Fruit fly (Drosophila melanogaster) whole organism, wandering third instar larva: Measurements from ENCODE around the gene CG18731.
A peak's percentile ranks its signal among the peaks of the same experiment; 100 is the strongest.

Experiments
- Abd-B ChIP-seq: fragments of >200 bp; optimal IDR thresholded peaks from 2 replicates; lab custom pipeline; 2017; ENCODE audit warnings: missing biosample characterization, missing genetic modification characterization
- CG32264 ChIP-seq: fragments of 200-800 bp; sonication (Bioruptor generic); optimal IDR thresholded peaks from 2 replicates; lab custom pipeline; 2016; ENCODE audit warnings: missing biosample characterization, missing genetic modification characterization
- CG9705 ChIP-seq: fragments of 200-800 bp; sonication (Bioruptor generic); optimal IDR thresholded peaks from 2 replicates; lab custom pipeline; 2018; ENCODE audit warnings: missing biosample characterization, mild to moderate bottlenecking, missing genetic modification characterization
- Dif ChIP-seq: fragments of 200-275, 200-300 bp; sonication (Bioruptor generic); optimal IDR thresholded peaks from 2 replicates; lab custom pipeline; 2018; ENCODE audit warnings: missing biosample characterization, missing genetic modification characterization; ENCODE audit not compliant: partially characterized antibody
- GATAd ChIP-seq: sonication (Bioruptor generic); optimal IDR thresholded peaks from 2 replicates; lab custom pipeline; 2016; ENCODE audit warnings: missing biosample characterization, missing genetic modification characterization
- HLH106 ChIP-seq: fragments of 200-800 bp; optimal IDR thresholded peaks from 3 replicates; lab custom pipeline; 2019; ENCODE audit warnings: missing biosample characterization, mild to moderate bottlenecking, missing genetic modification characterization, moderate library complexity
- Hnf4 ChIP-seq: fragments of 200-800 bp; sonication (Bioruptor generic); optimal IDR thresholded peaks from 2 replicates; lab custom pipeline; 2016; ENCODE audit warnings: missing biosample characterization, mild to moderate bottlenecking, missing genetic modification characterization
- Hr78 ChIP-seq: fragments of >200 bp; optimal IDR thresholded peaks from 2 replicates; lab custom pipeline; 2017; ENCODE audit warnings: missing biosample characterization, missing genetic modification characterization
- Hr83 ChIP-seq: fragments of 200-300 bp; sonication (Bioruptor generic); optimal IDR thresholded peaks from 2 replicates; lab custom pipeline; 2016; ENCODE audit warnings: missing biosample characterization, mild to moderate bottlenecking, missing genetic modification characterization, moderate library complexity; ENCODE audit not compliant: poor library complexity, severe bottlenecking
- Mio ChIP-seq: sonication (Bioruptor generic); optimal IDR thresholded peaks from 2 replicates; lab custom pipeline; 2016; ENCODE audit warnings: missing biosample characterization, missing genetic modification characterization
- N ChIP-seq: fragments of >200 bp; optimal IDR thresholded peaks from 2 replicates; lab custom pipeline; 2018; ENCODE audit warnings: missing biosample characterization, missing external identifiers, missing genetic modification characterization
- OdsH ChIP-seq: fragments of 200-800 bp; sonication (Bioruptor generic); optimal IDR thresholded peaks from 2 replicates; lab custom pipeline; 2016; ENCODE audit warnings: missing biosample characterization, mild to moderate bottlenecking, missing genetic modification characterization
- Rel ChIP-seq, 2 experiments: fragments of 200-800 bp; sonication (Bioruptor generic) in 1 of 2; optimal IDR thresholded peaks; 2 replicates in 1 of 2; 3 replicates in 1 of 2; lab custom pipeline; 2016 to 2019; ENCODE audit warnings: mild to moderate bottlenecking in 2 of 2, missing biosample characterization in 2 of 2, missing genetic modification characterization in 2 of 2, moderate library complexity in 1 of 2
- Sp1 ChIP-seq: fragments of 200-800 bp; sonication (Bioruptor generic); optimal IDR thresholded peaks from 3 replicates; lab custom pipeline; 2019; ENCODE audit warnings: missing biosample characterization, mild to moderate bottlenecking, missing genetic modification characterization, moderate library complexity
- br ChIP-seq: fragments of 200-800 bp; sonication (Bioruptor generic); optimal IDR thresholded peaks from 2 replicates; lab custom pipeline; 2016; ENCODE audit warnings: missing biosample characterization, missing genetic modification characterization
- brk ChIP-seq: fragments of 200-800 bp; sonication (Bioruptor generic); optimal IDR thresholded peaks from 2 replicates; lab custom pipeline; 2016; ENCODE audit warnings: missing biosample characterization, mild to moderate bottlenecking, missing genetic modification characterization
- dl ChIP-seq, 2 experiments: fragments of 175-275, 200-275 bp in 1 of 2; fragments of 200-275 bp in 1 of 2; sonication (Bioruptor generic); optimal IDR thresholded peaks; lab custom pipeline; 2018; ENCODE audit warnings: mild to moderate bottlenecking in 2 of 2, missing biosample characterization in 2 of 2, missing genetic modification characterization in 2 of 2, moderate library complexity in 2 of 2; ENCODE audit not compliant: partially characterized antibody in 2 of 2, insufficient read depth in 1 of 2
- dsf ChIP-seq: sonication (Bioruptor generic); optimal IDR thresholded peaks from 2 replicates; lab custom pipeline; 2016; ENCODE audit warnings: missing biosample characterization, missing genetic modification characterization, borderline replicate concordance
- foxo ChIP-seq, 2 experiments: fragments of 200-800 bp; sonication (Bioruptor generic); optimal IDR thresholded peaks; 2 replicates in 1 of 2; 3 replicates in 1 of 2; lab custom pipeline; 2016 to 2017; ENCODE audit warnings: missing biosample characterization in 2 of 2, missing genetic modification characterization in 2 of 2
- fru ChIP-seq: fragments of 200-800 bp; sonication (Bioruptor generic); optimal IDR thresholded peaks from 3 replicates; lab custom pipeline; 2016; ENCODE audit warnings: missing biosample characterization, mild to moderate bottlenecking, missing genetic modification characterization
- h ChIP-seq: fragments of 200-800 bp; sonication (Bioruptor generic); optimal IDR thresholded peaks from 3 replicates; lab custom pipeline; 2016; ENCODE audit warnings: missing biosample characterization, mild to moderate bottlenecking, missing genetic modification characterization
- jim ChIP-seq: fragments of 175-275, 200-325 bp; sonication (Bioruptor generic); optimal IDR thresholded peaks from 2 replicates; lab custom pipeline; 2016; ENCODE audit warnings: missing biosample characterization, mild to moderate bottlenecking, missing genetic modification characterization
- lola ChIP-seq: fragments of >200 bp; optimal IDR thresholded peaks from 2 replicates; lab custom pipeline; 2017; ENCODE audit warnings: missing biosample characterization, missing genetic modification characterization
- psq ChIP-seq: fragments of 200-800 bp; sonication (Bioruptor generic); optimal IDR thresholded peaks from 3 replicates; lab custom pipeline; 2017; ENCODE audit warnings: missing biosample characterization, mild to moderate bottlenecking, missing genetic modification characterization, moderate library complexity
- rgr ChIP-seq: fragments of 200-800 bp; sonication (Bioruptor generic); optimal IDR thresholded peaks from 3 replicates; lab custom pipeline; 2016; ENCODE audit warnings: missing biosample characterization, mild to moderate bottlenecking, missing genetic modification characterization
- sage ChIP-seq: fragments of 200-800 bp; sonication (Bioruptor generic); optimal IDR thresholded peaks from 2 replicates; lab custom pipeline; 2016; ENCODE audit warnings: missing biosample characterization, mild to moderate bottlenecking, missing genetic modification characterization
- tai ChIP-seq: sonication (Bioruptor generic); optimal IDR thresholded peaks from 2 replicates; lab custom pipeline; 2016; ENCODE audit warnings: missing biosample characterization, missing genetic modification characterization
- usp ChIP-seq: fragments of >200 bp; optimal IDR thresholded peaks from 2 replicates; lab custom pipeline; 2017; ENCODE audit warnings: missing biosample characterization, missing genetic modification characterization

CG18731 gene

DNA sequence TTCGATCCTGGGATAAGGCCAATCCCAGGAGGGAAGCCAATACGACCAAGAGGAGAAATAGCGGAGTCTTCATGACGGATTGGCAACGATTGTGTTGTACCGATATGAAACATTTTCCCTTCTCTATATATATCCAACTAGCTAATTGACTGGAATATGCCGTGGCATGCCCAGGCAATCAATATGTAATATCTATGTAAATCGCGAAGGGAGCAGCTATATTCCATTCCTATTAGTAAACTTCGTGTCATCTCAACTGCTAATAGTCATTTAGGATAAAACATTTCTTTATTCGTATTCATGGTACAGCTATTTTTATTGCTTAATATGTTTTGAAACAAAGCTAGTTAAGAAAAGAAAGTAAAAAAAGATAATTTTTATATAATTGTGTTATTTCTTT lies 9.6 kb upstream of the CG18731 start, which contains the start of gene Dup99B:
Dup99B (minus strand) TSS at position 101 of the 400 bp plus-strand sequence.
- TF ChIP-seq usp (GFP tag; lab: Kevin White, UChicago) (no peak), Rel (GFP tag; optimal IDR thresholded peaks at IDR 0.05; lab: Kevin White, UChicago) (no peak), Rel (tag; optimal IDR thresholded peaks at IDR 0.05; lab: Kevin White, UChicago) (no peak), Hr83 (GFP tag; lab: Kevin White, UChicago) (no peak), fru (GFP tag; lab: Kevin White, UChicago) (no peak), lola (GFP tag; lab: Kevin White, UChicago) (no peak), Mio (GFP tag; lab: Kevin White, UChicago) (no peak), brk (GFP tag; lab: Kevin White, UChicago) (no peak), br (no peak), tai (no peak), CG32264 (GFP tag; lab: Kevin White, UChicago) (no peak), foxo (GFP tag; optimal IDR thresholded peaks at IDR 0.05; lab: Kevin White, UChicago) (no peak), jim (GFP tag; lab: Kevin White, UChicago) (no peak), h (GFP tag; lab: Kevin White, UChicago) (no peak), HLH106 (tag; lab: Kevin White, UChicago) (no peak), N (GFP tag; lab: Kevin White, UChicago) (no peak), CG9705 (GFP tag; lab: Kevin White, UChicago) (no peak), Dif (GFP tag; lab: Kevin White, UChicago) (no peak)

DNA sequence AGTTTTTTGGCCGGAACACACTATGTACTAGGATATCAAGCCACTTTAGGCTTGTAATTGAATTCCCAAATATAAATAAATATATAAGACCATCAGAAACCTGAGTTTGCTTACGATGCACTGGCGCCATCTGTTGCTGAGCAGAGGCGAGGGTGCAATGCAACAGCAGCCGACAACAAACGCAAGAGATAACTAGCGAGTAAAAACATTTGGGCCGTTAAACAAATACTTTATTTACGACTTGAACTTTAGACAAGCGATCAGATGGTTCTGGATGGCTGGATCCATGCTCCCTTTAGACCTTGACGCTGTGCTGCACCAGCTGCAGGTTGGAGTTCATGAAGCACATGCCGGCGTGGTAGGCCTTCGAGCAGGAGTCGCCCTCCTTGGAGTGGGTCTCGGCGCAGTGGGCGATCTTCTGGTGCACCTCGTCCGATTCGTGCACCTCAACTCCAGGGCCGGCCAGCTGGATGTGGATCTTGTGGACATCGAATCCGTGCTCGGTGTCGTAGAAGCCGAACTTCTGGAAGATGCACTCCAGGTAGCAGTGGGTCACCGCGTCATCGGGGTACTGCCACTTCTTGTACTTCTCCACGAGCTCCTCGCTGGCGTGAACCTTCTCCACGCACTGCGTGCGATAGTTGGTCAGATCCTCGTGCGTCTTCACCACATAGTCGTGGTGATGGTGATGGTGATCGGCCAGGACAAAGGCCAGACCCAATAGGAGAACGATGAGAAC lies 8.6 kb upstream of the CG18731 start:
- TF ChIP-seq dsf (GFP tag; lab: Kevin White, UChicago) (no peak), psq (GFP tag; lab: Kevin White, UChicago) (no peak), dl (GFP tag; optimal IDR thresholded peaks at IDR 0.05; lab: Kevin White, UChicago; ENCODE audit: insufficient read depth in 1 of 2, partially characterized antibody in 2 of 2) (no peak), Hnf4 (no peak), fru (GFP tag; lab: Kevin White, UChicago) (no peak), CG32264 (GFP tag; lab: Kevin White, UChicago) (no peak), Mio (GFP tag; lab: Kevin White, UChicago) (no peak), Hr83 (GFP tag; lab: Kevin White, UChicago) (peak; percentile 52), Hr78 (GFP tag; lab: Kevin White, UChicago) (no peak), Rel (GFP tag; optimal IDR thresholded peaks at IDR 0.05; lab: Kevin White, UChicago) (no peak), Rel (tag; optimal IDR thresholded peaks at IDR 0.05; lab: Kevin White, UChicago) (no peak), GATAd (no peak), brk (GFP tag; lab: Kevin White, UChicago) (peak; percentile 8), lola (GFP tag; lab: Kevin White, UChicago) (no peak), sage (GFP tag; lab: Kevin White, UChicago) (no peak), N (GFP tag; lab: Kevin White, UChicago) (no peak)

DNA sequence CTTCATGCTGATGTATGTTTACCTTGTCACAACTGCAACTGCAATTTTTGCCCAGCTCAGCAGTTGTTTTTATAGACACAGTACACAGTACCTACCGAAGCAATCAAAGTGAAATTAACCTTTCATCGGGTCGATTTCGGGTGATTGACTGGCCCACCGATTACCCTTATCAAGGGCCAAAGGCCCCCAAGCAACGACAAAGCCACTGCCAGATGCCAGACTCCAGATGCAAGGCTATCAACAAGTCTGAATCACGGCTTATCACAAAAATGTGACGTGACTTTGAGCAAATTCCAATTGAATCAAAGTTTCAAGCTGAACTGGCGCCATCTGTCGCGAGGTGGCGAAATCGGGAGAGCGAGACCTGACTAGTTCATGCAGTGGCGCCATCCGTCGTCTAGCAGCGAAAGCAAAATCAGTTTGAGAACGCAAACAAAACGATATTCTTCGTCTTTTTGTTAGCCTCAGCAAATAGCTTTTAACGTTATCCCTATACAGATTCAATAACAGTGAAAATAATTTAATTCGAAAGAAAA lies 8.0 kb upstream of the CG18731 start, which contains the start of gene Obp99b:
Obp99b (minus strand) TSS at position 115 of the 536 bp plus-strand sequence.
- peak; percentile 37 for TF ChIP-seq CG9705 (GFP tag; lab: Kevin White, UChicago)
- peak in 1 of 2 experiments; percentile 49 for TF ChIP-seq foxo (GFP tag; optimal IDR thresholded peaks at IDR 0.05; lab: Kevin White, UChicago)
- peak; percentile 16 for TF ChIP-seq fru (GFP tag; lab: Kevin White, UChicago)
- TF ChIP-seq HLH106 (tag; lab: Kevin White, UChicago), result peak; percentile 4
- TF ChIP-seq dsf (GFP tag; lab: Kevin White, UChicago), result no peak
- TF ChIP-seq Sp1 (GFP tag; lab: Kevin White, UChicago), result peak; percentile 36
- peak; percentile 38 for TF ChIP-seq rgr (GFP tag; lab: Kevin White, UChicago)
- peak; percentile 31 for TF ChIP-seq GATAd
- peak; percentile 24 for TF ChIP-seq Hnf4
- TF ChIP-seq h (GFP tag; lab: Kevin White, UChicago), result peak; percentile 28
- TF ChIP-seq jim (GFP tag; lab: Kevin White, UChicago), result no peak
- TF ChIP-seq Abd-B (GFP tag; lab: Kevin White, UChicago), result no peak
- peak; percentile 35 for TF ChIP-seq OdsH (GFP tag; lab: Kevin White, UChicago)
- peak; percentile 49 for TF ChIP-seq br
- TF ChIP-seq lola (GFP tag; lab: Kevin White, UChicago), result no peak
- TF ChIP-seq, all 38 proteins: peak for 11
